Fruit fly (Drosophila melanogaster): Measurements from ENCODE around the gene Cyp12c1.

Cyp12c1 gene

dm6 chr3L:18686220-18686801, at the start of gene Cyp12c1:
Gene Cyp12c1 (minus strand): TSS chr3L:18686319.
- no peak for TF ChIP-seq CG14711 (tag; optimal IDR thresholded peaks at IDR 0.05)
- peak; percentile 6 for TF ChIP-seq CG7101 (tag; optimal IDR thresholded peaks at IDR 0.05)
- TF ChIP-seq CG5204 (GFP tag; optimal IDR thresholded peaks at IDR 0.05) = no peak
- no peak for TF ChIP-seq CG1620 (GFP tag; optimal IDR thresholded peaks at IDR 0.05)
- no peak for TF ChIP-seq toe (GFP tag; optimal IDR thresholded peaks at IDR 0.05)
- TF ChIP-seq Hr96 (GFP tag; optimal IDR thresholded peaks at IDR 0.05) = no peak
- TF ChIP-seq Mnt (GFP tag; optimal IDR thresholded peaks at IDR 0.05) = no peak
- no peak for TF ChIP-seq tj (GFP tag; optimal IDR thresholded peaks at IDR 0.05)
- TF ChIP-seq CG7045 (GFP tag; optimal IDR thresholded peaks at IDR 0.05) = no peak
- peak; percentile 78 for TF ChIP-seq cic (GFP tag; optimal IDR thresholded peaks at IDR 0.05)
- no peak for TF ChIP-seq bab1 (GFP tag; optimal IDR thresholded peaks at IDR 0.05)
- no peak for TF ChIP-seq CG11617 (GFP tag; optimal IDR thresholded peaks at IDR 0.05)
- no peak for TF ChIP-seq Clk (GFP tag; optimal IDR thresholded peaks at IDR 0.05)
- TF ChIP-seq pad (GFP tag; optimal IDR thresholded peaks at IDR 0.05) = no peak
- TF ChIP-seq Crg-1 (GFP tag; optimal IDR thresholded peaks at IDR 0.05) = no peak
- TF ChIP-seq CG12768 (GFP tag; optimal IDR thresholded peaks at IDR 0.05) = no peak
- TF ChIP-seq kay (GFP tag; ENCODE audit: borderline replicate concordance) = no peak
- TF ChIP-seq CG33017 (tag; optimal IDR thresholded peaks at IDR 0.05) = peak; percentile 20
- TF ChIP-seq ovo (GFP tag; optimal IDR thresholded peaks at IDR 0.05) = no peak
- no peak for TF ChIP-seq cnc (optimal IDR thresholded peaks at IDR 0.05)

- TF ChIP-seq bab1 (GFP tag; optimal IDR thresholded peaks at IDR 0.05) (no peak), toe (GFP tag; optimal IDR thresholded peaks at IDR 0.05) (no peak), Crg-1 (GFP tag; optimal IDR thresholded peaks at IDR 0.05) (no peak), kay (GFP tag; ENCODE audit: borderline replicate concordance) (no peak), CG1620 (GFP tag; optimal IDR thresholded peaks at IDR 0.05) (no peak), cic (GFP tag; optimal IDR thresholded peaks at IDR 0.05) (no peak), CG5204 (GFP tag; optimal IDR thresholded peaks at IDR 0.05) (no peak), CG11617 (GFP tag; optimal IDR thresholded peaks at IDR 0.05) (no peak), pad (GFP tag; optimal IDR thresholded peaks at IDR 0.05) (no peak), cnc (optimal IDR thresholded peaks at IDR 0.05) (no peak), CG12768 (GFP tag; optimal IDR thresholded peaks at IDR 0.05) (no peak), CG14711 (tag; optimal IDR thresholded peaks at IDR 0.05) (no peak), Clk (GFP tag; optimal IDR thresholded peaks at IDR 0.05) (no peak), CG7101 (tag; optimal IDR thresholded peaks at IDR 0.05) (no peak), Mnt (GFP tag; optimal IDR thresholded peaks at IDR 0.05) (no peak), tj (GFP tag; optimal IDR thresholded peaks at IDR 0.05) (no peak), CG7045 (GFP tag; optimal IDR thresholded peaks at IDR 0.05) (no peak), CG33017 (tag; optimal IDR thresholded peaks at IDR 0.05) (no peak), Hr96 (GFP tag; optimal IDR thresholded peaks at IDR 0.05) (no peak), ovo (GFP tag; optimal IDR thresholded peaks at IDR 0.05) (no peak)
These were observed 37.1 kb upstream of the Cyp12c1 start, which contains the start of gene CG12477 for dm6 chr3L:18723172-18723571. Gene CG12477 (minus strand): TSS chr3L:18723272.

- TF ChIP-seq CG11617 (GFP tag; optimal IDR thresholded peaks at IDR 0.05) (no peak), CG5204 (GFP tag; optimal IDR thresholded peaks at IDR 0.05) (no peak), cnc (optimal IDR thresholded peaks at IDR 0.05) (no peak), CG7045 (GFP tag; optimal IDR thresholded peaks at IDR 0.05) (no peak), Crg-1 (GFP tag; optimal IDR thresholded peaks at IDR 0.05) (no peak), ovo (GFP tag; optimal IDR thresholded peaks at IDR 0.05) (no peak), CG7101 (tag; optimal IDR thresholded peaks at IDR 0.05) (no peak)
These were observed 12.2 kb upstream of the Cyp12c1 start, which contains the start of gene Dic4 for dm6 chr3L:18698312-18698711. Gene Dic4 (minus strand): TSS chr3L:18698412.

- TF ChIP-seq CG1620 (GFP tag; optimal IDR thresholded peaks at IDR 0.05) (no peak), tj (GFP tag; optimal IDR thresholded peaks at IDR 0.05) (no peak), Crg-1 (GFP tag; optimal IDR thresholded peaks at IDR 0.05) (no peak), cnc (optimal IDR thresholded peaks at IDR 0.05) (no peak), cic (GFP tag; optimal IDR thresholded peaks at IDR 0.05) (no peak), ovo (GFP tag; optimal IDR thresholded peaks at IDR 0.05) (no peak), CG7101 (tag; optimal IDR thresholded peaks at IDR 0.05) (no peak), CG12768 (GFP tag; optimal IDR thresholded peaks at IDR 0.05) (no peak), Mnt (GFP tag; optimal IDR thresholded peaks at IDR 0.05) (no peak), pad (GFP tag; optimal IDR thresholded peaks at IDR 0.05) (no peak), CG14711 (tag; optimal IDR thresholded peaks at IDR 0.05) (no peak), CG5204 (GFP tag; optimal IDR thresholded peaks at IDR 0.05) (no peak)
These were observed 7.8 kb upstream of the Cyp12c1 start, which contains the start of gene CG6893 for dm6 chr3L:18693887-18694286. Gene CG6893 (plus strand): TSS chr3L:18694187.

dm6 chr3L:18683846-18684245, 2.3 kb downstream of the Cyp12c1 start, which contains the start of gene Chmp1:
Gene Chmp1 (minus strand): TSS chr3L:18684061.
- TF ChIP-seq CG7045 (GFP tag; optimal IDR thresholded peaks at IDR 0.05) = no peak
- no peak for TF ChIP-seq CG12768 (GFP tag; optimal IDR thresholded peaks at IDR 0.05)
- peak; percentile 35 for TF ChIP-seq bab1 (GFP tag; optimal IDR thresholded peaks at IDR 0.05)
- TF ChIP-seq toe (GFP tag; optimal IDR thresholded peaks at IDR 0.05) = no peak
- no peak for TF ChIP-seq CG33017 (tag; optimal IDR thresholded peaks at IDR 0.05)
- TF ChIP-seq kay (GFP tag; ENCODE audit: borderline replicate concordance) = peak; percentile 99

dm6 chr3L:18681550-18682217, 4.4 kb downstream of the Cyp12c1 start, which contains the start of the genes Sgf11 and CG32202:
Gene Sgf11 (minus strand): TSS chr3L:18681836.
Gene CG32202 (plus strand): TSS chr3L:18682184.
- TF ChIP-seq cic (GFP tag; optimal IDR thresholded peaks at IDR 0.05) (peak; percentile 20), Mnt (GFP tag; optimal IDR thresholded peaks at IDR 0.05) (peak; percentile 20), Crg-1 (GFP tag; optimal IDR thresholded peaks at IDR 0.05) (peak; percentile 42), CG7101 (tag; optimal IDR thresholded peaks at IDR 0.05) (peak; percentile 71), CG12768 (GFP tag; optimal IDR thresholded peaks at IDR 0.05) (no peak), CG33017 (tag; optimal IDR thresholded peaks at IDR 0.05) (peak; percentile 71), CG7045 (GFP tag; optimal IDR thresholded peaks at IDR 0.05) (peak; percentile 66), tj (GFP tag; optimal IDR thresholded peaks at IDR 0.05) (peak; percentile 59), CG11617 (GFP tag; optimal IDR thresholded peaks at IDR 0.05) (peak; percentile 76), bab1 (GFP tag; optimal IDR thresholded peaks at IDR 0.05) (peak; percentile 74), ovo (GFP tag; optimal IDR thresholded peaks at IDR 0.05) (peak; percentile 11), toe (GFP tag; optimal IDR thresholded peaks at IDR 0.05) (no peak), pad (GFP tag; optimal IDR thresholded peaks at IDR 0.05) (peak; percentile 40), Hr96 (GFP tag; optimal IDR thresholded peaks at IDR 0.05) (no peak), CG14711 (tag; optimal IDR thresholded peaks at IDR 0.05) (peak; percentile 52)
